Worm (Caenorhabditis elegans): ENCODE results near the gene F48B9.1.
A peak's percentile ranks its signal among the peaks of the same experiment; 100 is the strongest.

DNA sequence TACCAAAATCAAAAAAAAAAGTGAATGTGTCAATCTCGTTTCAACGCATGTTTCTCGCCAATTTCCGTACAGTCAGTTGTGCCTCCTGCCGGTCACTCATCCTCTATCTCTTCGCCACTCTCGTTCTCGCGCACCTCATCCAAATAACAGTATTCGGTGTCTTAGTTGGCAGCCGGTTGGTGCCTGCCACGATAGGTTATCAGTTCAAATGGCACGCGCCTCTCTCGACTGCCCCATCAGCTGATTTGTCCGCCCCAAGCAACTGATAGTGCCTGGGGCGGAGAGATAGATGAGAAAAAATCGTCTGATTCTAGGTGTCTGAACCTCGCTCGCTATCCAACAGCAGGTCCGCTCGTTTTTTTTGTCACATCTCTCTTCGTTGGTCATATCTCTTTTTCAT lies 34.4 kb downstream of the F48B9.1 start:
- TF ChIP-seq lin-13 (GFP tag; optimal IDR thresholded peaks at IDR 0.05) (no peak), nhr-12 (tag; optimal IDR thresholded peaks at IDR 0.05) (no peak), nhr-11 (tag; optimal IDR thresholded peaks at IDR 0.05) (no peak), lsy-2 (tag; optimal IDR thresholded peaks at IDR 0.05) (peak in 1 of 2 experiments; percentile 27), unc-55 (GFP tag; optimal IDR thresholded peaks at IDR 0.05) (no peak), unc-62 (GFP tag; optimal IDR thresholded peaks at IDR 0.05) (no peak), ceh-82 (tag; optimal IDR thresholded peaks at IDR 0.05) (no peak), ztf-4 (tag; optimal IDR thresholded peaks at IDR 0.05) (no peak), ztf-11 (tag; optimal IDR thresholded peaks at IDR 0.05) (no peak)
